Fruit fly (Drosophila melanogaster) whole organism: ENCODE measurements around the gene CG4025.

Source experiments
- CG8478 ChIP-seq: fragments of >200 bp; optimal IDR thresholded peaks from 2 replicates; lab custom pipeline; 2018; ENCODE audit warnings: inconsistent platforms
- EcR ChIP-seq, 2 experiments: fragments of >200 bp; optimal IDR thresholded peaks; 2 replicates each; lab custom pipeline; 2017; ENCODE audit warnings: missing biosample characterization in 2 of 2, missing genetic modification characterization in 2 of 2, missing genetic modification reagents in 2 of 2

The CG4025 gene

DNA sequence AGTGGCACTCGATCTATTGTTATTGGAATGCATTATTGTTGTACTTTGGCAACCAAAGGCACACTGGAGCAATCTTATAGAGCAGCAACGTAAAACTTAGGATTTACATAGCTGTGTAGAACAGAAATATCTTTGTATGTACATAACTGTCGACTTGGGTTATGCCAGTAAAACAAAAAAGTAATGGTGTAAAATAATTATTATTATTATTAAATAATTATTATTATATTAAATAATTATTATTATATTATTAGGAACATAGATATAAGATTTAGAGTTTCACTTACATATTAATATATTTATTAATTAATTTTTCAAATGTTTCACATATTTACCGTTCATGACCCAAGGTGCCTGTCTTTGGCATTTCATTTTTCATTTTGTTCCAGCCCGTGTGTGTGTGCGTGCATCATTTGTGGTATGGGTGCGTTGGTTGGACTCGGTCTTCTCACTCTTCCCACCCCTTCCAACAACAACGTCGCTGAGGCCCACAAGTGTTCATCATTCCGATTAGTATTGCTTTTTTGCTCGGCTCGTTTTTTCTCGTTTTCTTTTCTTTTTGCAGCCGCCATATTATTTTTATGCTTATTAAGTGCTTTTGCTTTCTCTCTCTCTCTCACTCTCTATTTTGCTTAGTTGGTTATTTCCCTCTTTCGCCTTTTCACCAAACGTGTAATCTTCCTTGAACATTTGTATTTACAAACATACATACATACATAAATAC, 47.4 kb downstream of the CG4025 start:
- no peak for TF ChIP-seq EcR (GFP tag; optimal IDR thresholded peaks at IDR 0.05; lab: Kevin White, UChicago)

dm6 chrX:2125527-2126088, 48.8 kb downstream of the CG4025 start:
- TF ChIP-seq CG8478 (lab: Kevin White, UChicago), result peak; percentile 10
- no peak for TF ChIP-seq EcR (GFP tag; optimal IDR thresholded peaks at IDR 0.05; lab: Kevin White, UChicago)
